Fruit fly (Drosophila melanogaster) whole organism, pupa: ENCODE data around the gene CG11000.

Source experiments
- CG13204 ChIP-seq: fragments of 200-800 bp; sonication (Bioruptor generic); optimal IDR thresholded peaks from 2 replicates; lab custom pipeline; 2018; ENCODE audit warnings: missing biosample characterization, mild to moderate bottlenecking, missing genetic modification characterization, moderate library complexity
- CG8159 ChIP-seq: fragments of 200-800 bp; sonication (Bioruptor generic); optimal IDR thresholded peaks from 3 replicates; lab custom pipeline; 2018; ENCODE audit warnings: missing biosample characterization, mild to moderate bottlenecking, missing genetic modification characterization, moderate library complexity

DNA sequence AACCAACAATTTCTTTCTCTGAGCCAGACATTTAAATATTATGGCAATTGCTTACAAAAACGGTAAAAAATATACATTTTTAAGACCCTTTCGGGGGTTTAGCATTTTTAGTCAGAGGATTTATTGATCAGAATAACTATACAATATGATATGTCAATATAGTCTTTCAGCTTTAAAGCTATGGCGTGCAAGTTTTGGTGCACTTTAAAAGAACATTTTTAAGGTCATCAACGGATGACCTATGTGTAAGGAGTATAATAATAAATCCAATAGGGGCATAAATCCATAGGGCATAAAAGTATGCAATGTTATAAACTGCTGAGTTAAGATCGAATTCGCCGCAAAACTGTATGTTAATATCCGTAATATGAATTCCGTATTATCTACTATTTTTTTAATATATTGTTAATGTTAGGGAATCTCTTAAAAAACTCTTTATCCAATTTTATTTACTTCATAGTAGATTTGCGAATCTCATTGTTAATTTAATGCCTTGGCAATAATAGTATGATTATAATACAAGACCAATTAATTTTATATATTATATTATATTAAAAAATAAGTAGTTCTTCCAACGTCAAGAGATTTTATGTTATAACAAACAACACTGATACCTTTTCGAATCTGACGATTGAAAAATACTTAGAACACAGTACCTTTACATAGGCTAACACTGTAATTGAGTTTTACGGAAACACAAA, 44.6 kb downstream of the CG11000 start, which contains the start of gene CG14676:
- TF ChIP-seq CG13204, result no peak
- no peak for TF ChIP-seq CG8159 (tag; lab: Kevin White, UChicago)
